Fruit fly (Drosophila melanogaster) whole organism, embryonic: ENCODE results near the gene CG15282.

ENCODE experiments used
- CG10274 ChIP-seq: fragments of 200-800 bp; sonication (Bioruptor generic); optimal IDR thresholded peaks from 3 replicates; lab custom pipeline; 2017; ENCODE audit warnings: missing biosample characterization, mild to moderate bottlenecking, missing genetic modification characterization
- CG10462 ChIP-seq: fragments of 200-800 bp; sonication (Bioruptor generic); optimal IDR thresholded peaks from 2 replicates; lab custom pipeline; 2016; ENCODE audit warnings: missing biosample characterization, missing genetic modification characterization
- CG12219 ChIP-seq: fragments of 200-800 bp; sonication (Bioruptor generic); optimal IDR thresholded peaks from 3 replicates; lab custom pipeline; 2018; ENCODE audit warnings: missing biosample characterization, mild to moderate bottlenecking, missing genetic modification characterization
- CG12299 ChIP-seq: fragments of 200-800 bp; sonication (Bioruptor generic); optimal IDR thresholded peaks from 2 replicates; lab custom pipeline; 2018; ENCODE audit warnings: missing biosample characterization, mild to moderate bottlenecking, missing genetic modification characterization
- CG1233 ChIP-seq: fragments of 200-800 bp; sonication (Bioruptor generic); optimal IDR thresholded peaks from 4 replicates; lab custom pipeline; 2018; ENCODE audit warnings: missing biosample characterization, mild to moderate bottlenecking, missing genetic modification characterization
- CG15073 ChIP-seq: fragments of 200-800 bp; sonication (Bioruptor generic); optimal IDR thresholded peaks from 2 replicates; lab custom pipeline; 2016; ENCODE audit warnings: missing biosample characterization, missing genetic modification characterization
- CG18476 ChIP-seq: fragments of 200-800 bp; sonication (Bioruptor generic); optimal IDR thresholded peaks from 2 replicates; lab custom pipeline; 2016; ENCODE audit warnings: missing biosample characterization, mild to moderate bottlenecking, missing genetic modification characterization
- CG2116 ChIP-seq: fragments of 200-800 bp; sonication (Bioruptor generic); optimal IDR thresholded peaks from 3 replicates; lab custom pipeline; 2018; ENCODE audit warnings: missing biosample characterization, mild to moderate bottlenecking, missing genetic modification characterization
- CG2889 ChIP-seq: fragments of 200-800 bp; sonication (Bioruptor generic); IDR thresholded peaks from 3 replicates; pipeline ENCODE4 v1.3.6; 2022; ENCODE audit warnings: missing biosample characterization, missing genetic modification characterization
- CG3065 ChIP-seq: fragments of 200-800 bp; sonication (Bioruptor generic); optimal IDR thresholded peaks from 2 replicates; lab custom pipeline; 2016; ENCODE audit warnings: missing biosample characterization, missing genetic modification characterization
- CG33213 ChIP-seq: fragments of 200-800 bp; sonication (Bioruptor generic); optimal IDR thresholded peaks from 3 replicates; lab custom pipeline; 2016; ENCODE audit warnings: missing biosample characterization, missing genetic modification characterization
- CG4404 ChIP-seq: fragments of 200-800 bp; sonication (Bioruptor generic); IDR thresholded peaks from 2 replicates; pipeline ENCODE4 v1.3.6; 2022; ENCODE audit warnings: missing biosample characterization, missing genetic modification characterization
- CG6175 ChIP-seq: fragments of 200-800 bp; sonication (Bioruptor generic); IDR thresholded peaks from 3 replicates; pipeline ENCODE4 v1.3.6; 2022; ENCODE audit warnings: missing biosample characterization, missing genetic modification characterization
- CG6854 ChIP-seq: fragments of 200-800 bp; sonication (Bioruptor generic); optimal IDR thresholded peaks from 3 replicates; lab custom pipeline; 2017; ENCODE audit warnings: missing biosample characterization, mild to moderate bottlenecking, missing genetic modification characterization
- CG7357 ChIP-seq: fragments of 200-800 bp; sonication (Bioruptor generic); IDR thresholded peaks from 3 replicates; pipeline ENCODE4 v1.3.6; 2022; ENCODE audit warnings: missing biosample characterization, missing genetic modification characterization
- CG7556 ChIP-seq: fragments of 200-800 bp; sonication (Bioruptor generic); optimal IDR thresholded peaks from 2 replicates; lab custom pipeline; 2017; ENCODE audit warnings: missing biosample characterization, mild to moderate bottlenecking, missing genetic modification characterization
- CG9797 ChIP-seq: fragments of 200-800 bp; sonication (Bioruptor generic); optimal IDR thresholded peaks from 3 replicates; lab custom pipeline; 2018; ENCODE audit warnings: missing biosample characterization, mild to moderate bottlenecking, missing genetic modification characterization
- CG9876 ChIP-seq: fragments of 200-800 bp; sonication (Bioruptor generic); optimal IDR thresholded peaks from 2 replicates; lab custom pipeline; 2016; ENCODE audit warnings: missing biosample characterization, missing genetic modification characterization
- Doc3 ChIP-seq: fragments of 200-800 bp; sonication (Bioruptor generic); IDR thresholded peaks from 3 replicates; pipeline ENCODE4 v1.3.6; 2022; ENCODE audit warnings: missing biosample characterization, missing genetic modification characterization; ENCODE audit not compliant: partially characterized antibody
- Drgx ChIP-seq: fragments of 200-800 bp; sonication (Bioruptor generic); IDR thresholded peaks from 2 replicates; pipeline ENCODE4 v1.3.6; 2022; ENCODE audit warnings: missing biosample characterization, missing genetic modification characterization
- Fer1 ChIP-seq: fragments of 200-800 bp; sonication (Bioruptor generic); optimal IDR thresholded peaks from 2 replicates; lab custom pipeline; 2017; ENCODE audit warnings: missing biosample characterization, mild to moderate bottlenecking, missing genetic modification characterization
- Fer3 ChIP-seq: fragments of 200-800 bp; sonication (Bioruptor generic); optimal IDR thresholded peaks from 2 replicates; lab custom pipeline; 2018; ENCODE audit warnings: missing biosample characterization, mild to moderate bottlenecking, missing genetic modification characterization, moderate library complexity
- GATAe ChIP-seq: fragments of 200-800 bp; sonication (Bioruptor generic); conservative IDR thresholded peaks from 2 replicates; pipeline ENCODE4 v1.3.6; 2022; ENCODE audit warnings: missing biosample characterization, missing genetic modification characterization
- H15 ChIP-seq: fragments of 200-800 bp; sonication (Bioruptor generic); IDR thresholded peaks from 3 replicates; pipeline ENCODE4 v1.3.6; 2022; ENCODE audit warnings: missing biosample characterization, missing genetic modification characterization
- H2.0 ChIP-seq: fragments of 200-800 bp; sonication (Bioruptor generic); IDR thresholded peaks from 2 replicates; pipeline ENCODE4 v1.3.6; 2022; ENCODE audit warnings: missing biosample characterization, missing genetic modification characterization
- HHEX ChIP-seq: fragments of 200-800 bp; sonication (Bioruptor generic); optimal IDR thresholded peaks from 3 replicates; lab custom pipeline; 2017; ENCODE audit warnings: missing biosample characterization, mild to moderate bottlenecking, missing genetic modification characterization, missing genetic modification reagents
- Hey ChIP-seq: fragments of 200-800 bp; sonication (Bioruptor generic); optimal IDR thresholded peaks from 3 replicates; lab custom pipeline; 2018; ENCODE audit warnings: missing biosample characterization, mild to moderate bottlenecking, missing genetic modification characterization
- Hr51 ChIP-seq, 2 experiments: fragments of 200-800 bp; sonication (Bioruptor generic); optimal IDR thresholded peaks; 2 replicates in 1 of 2; 3 replicates in 1 of 2; lab custom pipeline; 2016 to 2018; ENCODE audit warnings: missing biosample characterization in 2 of 2, missing genetic modification characterization in 2 of 2, mild to moderate bottlenecking in 1 of 2, moderate library complexity in 1 of 2
- Lim3 ChIP-seq: fragments of 200-800 bp; sonication (Bioruptor generic); IDR thresholded peaks from 2 replicates; pipeline ENCODE4 v1.3.6; 2022; ENCODE audit warnings: missing biosample characterization, missing genetic modification characterization
- Meics ChIP-seq: fragments of 200-800 bp; sonication (Bioruptor generic); optimal IDR thresholded peaks from 2 replicates; lab custom pipeline; 2017; ENCODE audit warnings: missing biosample characterization, mild to moderate bottlenecking, missing genetic modification characterization
- Sry-δ ChIP-seq: fragments of 200-800 bp; sonication (Bioruptor generic); optimal IDR thresholded peaks from 2 replicates; lab custom pipeline; 2016; ENCODE audit warnings: missing biosample characterization, missing genetic modification characterization
- Vsx1 ChIP-seq: fragments of 200-800 bp; sonication (Bioruptor generic); optimal IDR thresholded peaks from 2 replicates; lab custom pipeline; 2017; ENCODE audit warnings: missing biosample characterization, mild to moderate bottlenecking, missing genetic modification characterization, missing genetic modification reagents
- al ChIP-seq: fragments of 200-800 bp; sonication (Bioruptor generic); IDR thresholded peaks from 2 replicates; pipeline ENCODE4 v1.3.6; 2022; ENCODE audit warnings: missing biosample characterization, missing genetic modification characterization
- ase ChIP-seq: fragments of 200-800 bp; sonication (Bioruptor generic); IDR thresholded peaks from 3 replicates; pipeline ENCODE4 v1.3.6; 2022; ENCODE audit warnings: missing biosample characterization, missing genetic modification characterization
- cg ChIP-seq: fragments of 200-800 bp; sonication (Bioruptor generic); optimal IDR thresholded peaks from 3 replicates; lab custom pipeline; 2019; ENCODE audit warnings: missing biosample characterization, mild to moderate bottlenecking, missing genetic modification characterization, moderate library complexity
- chinmo ChIP-seq: fragments of 200-800 bp; sonication (Bioruptor generic); IDR thresholded peaks from 4 replicates; pipeline ENCODE4 v1.3.6; 2022; ENCODE audit warnings: missing biosample characterization, missing genetic modification characterization; ENCODE audit not compliant: partially characterized antibody
- ci ChIP-seq: fragments of 200-800 bp; sonication (Bioruptor generic); IDR thresholded peaks from 3 replicates; pipeline ENCODE4 v1.3.6; 2022; ENCODE audit warnings: missing biosample characterization, missing genetic modification characterization
- crp ChIP-seq, 2 experiments: fragments of 200-800 bp; sonication (Bioruptor generic); optimal IDR thresholded peaks; 2 replicates in 1 of 2; 3 replicates in 1 of 2; lab custom pipeline; 2017; ENCODE audit warnings: missing biosample characterization in 2 of 2, missing genetic modification characterization in 2 of 2, mild to moderate bottlenecking in 1 of 2, moderate library complexity in 1 of 2
- esg ChIP-seq: fragments of 200-800 bp; sonication (Bioruptor generic); conservative IDR thresholded peaks from 2 replicates; pipeline ENCODE4 v1.3.6; 2022; ENCODE audit warnings: missing biosample characterization, missing genetic modification characterization
- eve ChIP-seq, 2 experiments: fragments of >200 bp; optimal IDR thresholded peaks; 2 replicates each; lab custom pipeline; 2017; ENCODE audit warnings: missing biosample characterization in 2 of 2, missing genetic modification characterization in 2 of 2
- gcm ChIP-seq: fragments of 200-800 bp; sonication (Bioruptor generic); optimal IDR thresholded peaks from 2 replicates; lab custom pipeline; 2019; ENCODE audit warnings: missing biosample characterization, mild to moderate bottlenecking, missing genetic modification characterization, moderate library complexity
- gcm2 ChIP-seq: fragments of 200-800 bp; sonication (Bioruptor generic); optimal IDR thresholded peaks from 2 replicates; lab custom pipeline; 2016; ENCODE audit warnings: missing biosample characterization, missing genetic modification characterization
- lab ChIP-seq: fragments of 200-800 bp; sonication (Bioruptor generic); optimal IDR thresholded peaks from 3 replicates; lab custom pipeline; 2017; ENCODE audit warnings: missing biosample characterization, missing genetic modification characterization, mild to moderate bottlenecking, moderate library complexity, missing genetic modification reagents
- pros ChIP-seq: fragments of 200-800 bp; sonication (Bioruptor generic); optimal IDR thresholded peaks from 3 replicates; lab custom pipeline; 2019; ENCODE audit warnings: missing biosample characterization, mild to moderate bottlenecking, missing genetic modification characterization, moderate library complexity
- ranshi ChIP-seq: fragments of 200-800 bp; sonication (Bioruptor generic); IDR thresholded peaks from 2 replicates; pipeline ENCODE4 v1.3.6; 2022; ENCODE audit warnings: missing biosample characterization, missing genetic modification characterization
- run ChIP-seq: fragments of 200-800 bp; sonication (Bioruptor generic); optimal IDR thresholded peaks from 3 replicates; lab custom pipeline; 2018; ENCODE audit warnings: missing biosample characterization, mild to moderate bottlenecking, missing genetic modification characterization
- seq ChIP-seq: fragments of 200-800 bp; sonication (Bioruptor generic); IDR thresholded peaks from 2 replicates; pipeline ENCODE4 v1.3.6; 2022; ENCODE audit warnings: missing biosample characterization, missing genetic modification characterization
- tgo ChIP-seq: fragments of 200-800 bp; sonication (Bioruptor generic); IDR thresholded peaks from 3 replicates; pipeline ENCODE4 v1.3.6; 2022; ENCODE audit warnings: missing biosample characterization, missing genetic modification characterization
- toy ChIP-seq: fragments of 200-800 bp; sonication (Bioruptor generic); IDR thresholded peaks from 2 replicates; pipeline ENCODE4 v1.3.6; 2022; ENCODE audit warnings: missing biosample characterization, missing genetic modification characterization
- twi ChIP-seq: fragments of 200-800 bp; optimal IDR thresholded peaks from 2 replicates; lab custom pipeline; 2019; ENCODE audit warnings: missing biosample characterization, mild to moderate bottlenecking, missing genetic modification characterization, moderate library complexity
- wek ChIP-seq: fragments of 200-800 bp; sonication (Bioruptor generic); optimal IDR thresholded peaks from 3 replicates; lab custom pipeline; 2018; ENCODE audit warnings: missing biosample characterization, mild to moderate bottlenecking, missing genetic modification characterization, moderate library complexity

The CG15282 gene

dm6 chr2L:14701495-14701894, 10.8 kb upstream of the CG15282 start (continued):
- no peak for TF ChIP-seq chinmo (GFP tag; lab: Robert Waterston, UW)
- TF ChIP-seq CG4404: no peak
- TF ChIP-seq CG12299 (tag; lab: Kevin White, UChicago): no peak
- TF ChIP-seq CG12219 (GFP tag; lab: Kevin White, UChicago): peak; percentile 50
- peak; percentile 36; the same call in 1 of the 2 replicates for TF ChIP-seq Lim3 (GFP tag; lab: Robert Waterston, UW)
- no peak for TF ChIP-seq CG7357 (GFP tag; lab: Robert Waterston, UW)
- peak in 1 of 2 experiments; percentile 58 for TF ChIP-seq Hr51 (GFP tag; optimal IDR thresholded peaks at IDR 0.05; lab: Kevin White, UChicago)
- peak; percentile 44 for TF ChIP-seq Vsx1 (GFP tag; lab: Kevin White, UChicago)
- TF ChIP-seq Drgx (GFP tag; lab: Robert Waterston, UW): no peak
- TF ChIP-seq Meics (GFP tag; lab: Kevin White, UChicago): no peak
- peak; percentile 31 for TF ChIP-seq gcm (GFP tag; lab: Kevin White, UChicago)
- no peak for TF ChIP-seq Fer1
- TF ChIP-seq HHEX (GFP tag; lab: Kevin White, UChicago): no peak
- TF ChIP-seq cg (GFP tag; lab: Kevin White, UChicago): no peak
- TF ChIP-seq CG15073 (GFP tag; lab: Kevin White, UChicago): no peak
- no peak for TF ChIP-seq H15
- no peak for TF ChIP-seq Fer3 (tag; lab: Kevin White, UChicago)
- TF ChIP-seq tgo: peak; percentile 38; the same call in 2 of the 3 replicates
- peak; percentile 19 for TF ChIP-seq CG18476 (GFP tag; lab: Kevin White, UChicago)
- TF ChIP-seq ranshi (GFP tag; lab: Robert Waterston, UW): peak; percentile 78
- peak; percentile 9 for TF ChIP-seq CG2116 (GFP tag; lab: Kevin White, UChicago)
- TF ChIP-seq CG2889: 0 out of 3 replicates have a peak, but pooled peaks have one; percentile 34
- TF ChIP-seq Sry-δ (GFP tag; lab: Kevin White, UChicago): no peak
- TF ChIP-seq H2.0 (GFP tag; lab: Robert Waterston, UW): peak; percentile 58
- no peak for TF ChIP-seq toy
- TF ChIP-seq ase (GFP tag; lab: Robert Waterston, UW): no peak
- TF ChIP-seq CG6854 (GFP tag; lab: Kevin White, UChicago): no peak
- TF ChIP-seq crp (GFP tag; optimal IDR thresholded peaks at IDR 0.05; lab: Kevin White, UChicago): peak in 1 of 2 experiments; percentile 8
- no peak for TF ChIP-seq Hey (tag; lab: Kevin White, UChicago)
- no peak for TF ChIP-seq CG9876 (GFP tag; lab: Kevin White, UChicago)
- TF ChIP-seq CG3065 (GFP tag; lab: Kevin White, UChicago): peak; percentile 15
- TF ChIP-seq CG10274 (GFP tag; lab: Kevin White, UChicago): no peak
- TF ChIP-seq wek: peak; percentile 3
- TF ChIP-seq esg (GFP tag; lab: Robert Waterston, UW): peak; percentile 57
- TF ChIP-seq seq (GFP tag; lab: Robert Waterston, UW): no peak
- TF ChIP-seq CG33213: no peak
- peak; percentile 25 for TF ChIP-seq CG10462
- no peak for TF ChIP-seq pros (GFP tag; lab: Kevin White, UChicago)
- TF ChIP-seq eve (GFP tag; optimal IDR thresholded peaks at IDR 0.05; lab: Kevin White, UChicago): no peak
- peak; percentile 33 for TF ChIP-seq twi (tag; lab: Kevin White, UChicago)
- no peak for TF ChIP-seq CG1233
- peak; percentile 44 for TF ChIP-seq CG7556 (GFP tag; lab: Kevin White, UChicago)
- peak; percentile 91 for TF ChIP-seq ci (GFP tag; lab: Robert Waterston, UW)
- no peak for TF ChIP-seq al (GFP tag; lab: Robert Waterston, UW)
- no peak for TF ChIP-seq CG6175 (GFP tag; lab: Robert Waterston, UW)
- peak; percentile 26 for TF ChIP-seq run (tag; lab: Kevin White, UChicago)
- TF ChIP-seq lab (GFP tag; lab: Kevin White, UChicago): no peak
- TF ChIP-seq gcm2 (GFP tag; lab: Kevin White, UChicago): no peak
- TF ChIP-seq CG9797 (GFP tag; lab: Kevin White, UChicago): no peak
- no peak for TF ChIP-seq Doc3 (GFP tag; lab: Robert Waterston, UW)
- no peak for TF ChIP-seq GATAe (GFP tag; lab: Robert Waterston, UW)
